Worm (Caenorhabditis elegans) whole organism, L3 larva: ENCODE measurements around the gene rad-54.L2.

Experiments used
- fkh-10 ChIP-seq: sonication (generic microtip); optimal IDR thresholded peaks from 2 replicates; lab custom pipeline; 2017; ENCODE audit warnings: missing biosample characterization, missing genetic modification reagents, missing genetic modification characterization
- nhr-11 ChIP-seq: fragments of 150-350 bp; optimal IDR thresholded peaks from 2 replicates; lab custom pipeline; 2014; ENCODE audit warnings: missing biosample characterization, missing genetic modification characterization
- nhr-237 ChIP-seq: fragments of 150-350 bp; optimal IDR thresholded peaks from 2 replicates; lab custom pipeline; 2014; ENCODE audit warnings: missing biosample characterization, missing genetic modification characterization
- pqm-1 ChIP-seq: fragments of 150-350 bp; optimal IDR thresholded peaks from 2 replicates; lab custom pipeline; 2017; ENCODE audit warnings: missing biosample characterization, missing genetic modification characterization, inconsistent platforms
- sea-2 ChIP-seq: fragments of 150-350 bp; sonication (generic microtip); optimal IDR thresholded peaks from 4 replicates; lab custom pipeline; 2014; ENCODE audit warnings: missing biosample characterization, missing genetic modification reagents, missing genetic modification characterization

ce11 chrIV:8845922-8846321, 48.0 kb upstream of the rad-54.L2 start:
- TF ChIP-seq fkh-10, result no peak
- peak; percentile 55 for TF ChIP-seq pqm-1 (tag; lab: Kevin White, UChicago)
- TF ChIP-seq sea-2, result no peak
- TF ChIP-seq nhr-237 (tag; lab: Kevin White, UChicago), result no peak
- TF ChIP-seq nhr-11 (tag; lab: Kevin White, UChicago), result no peak
